Worm (Caenorhabditis elegans) whole organism, late embryonic: Measurements from ENCODE around the gene lec-5.

Source experiments
- C38D4.7 ChIP-seq: fragments of 200-800 bp; sonication (Bioruptor generic); optimal IDR thresholded peaks from 2 replicates; lab custom pipeline; 2018; ENCODE audit warnings: mild to moderate bottlenecking, missing genetic modification characterization, moderate library complexity, missing compliant biosample characterization
- K02D7.2 ChIP-seq: sonication (generic microtip); optimal IDR thresholded peaks from 2 replicates; lab custom pipeline; 2017; ENCODE audit warnings: mild to moderate bottlenecking, missing genetic modification characterization, missing compliant biosample characterization
- ahr-1 ChIP-seq: sonication (generic microtip); optimal IDR thresholded peaks from 2 replicates; lab custom pipeline; 2016; ENCODE audit warnings: missing genetic modification characterization, missing compliant biosample characterization
- ama-1 ChIP-seq: fragments of 150-350 bp; optimal IDR thresholded peaks from 2 replicates; lab custom pipeline; 2014
- ceh-24 ChIP-seq: sonication (generic microtip); optimal IDR thresholded peaks from 2 replicates; lab custom pipeline; 2016; ENCODE audit warnings: mild to moderate bottlenecking, missing genetic modification characterization, missing compliant biosample characterization
- ceh-31 ChIP-seq: sonication (generic microtip); optimal IDR thresholded peaks from 2 replicates; lab custom pipeline; 2016; ENCODE audit warnings: missing genetic modification characterization, missing compliant biosample characterization
- ceh-34 ChIP-seq: sonication (generic microtip); optimal IDR thresholded peaks from 2 replicates; lab custom pipeline; 2016; ENCODE audit warnings: mild to moderate bottlenecking, missing genetic modification characterization, missing compliant biosample characterization
- ceh-45 ChIP-seq: fragments of 200-800 bp; sonication (Bioruptor generic); IDR thresholded peaks from 2 replicates; pipeline ENCODE4 v1.3.6; 2022; ENCODE audit warnings: missing genetic modification reagents, missing genetic modification characterization, missing compliant biosample characterization
- ceh-9 ChIP-seq: sonication (generic microtip); optimal IDR thresholded peaks from 2 replicates; lab custom pipeline; 2016; ENCODE audit warnings: mild to moderate bottlenecking, missing genetic modification characterization, inconsistent platforms, missing compliant biosample characterization
- che-1 ChIP-seq: sonication (generic microtip); optimal IDR thresholded peaks from 2 replicates; lab custom pipeline; 2016; ENCODE audit warnings: mild to moderate bottlenecking, missing genetic modification characterization, missing compliant biosample characterization
- dmd-4 ChIP-seq: sonication (generic microtip); optimal IDR thresholded peaks from 2 replicates; lab custom pipeline; 2016; ENCODE audit warnings: borderline replicate concordance, missing genetic modification characterization, missing compliant biosample characterization
- elt-2 ChIP-seq: sonication (generic microtip); optimal IDR thresholded peaks from 2 replicates; lab custom pipeline; 2016; ENCODE audit warnings: missing genetic modification reagents, missing genetic modification characterization, missing compliant biosample characterization
- elt-4 ChIP-seq: sonication (generic microtip); optimal IDR thresholded peaks from 2 replicates; lab custom pipeline; 2016; ENCODE audit warnings: missing genetic modification characterization, missing compliant biosample characterization
- ets-4 ChIP-seq: sonication (generic microtip); optimal IDR thresholded peaks from 2 replicates; lab custom pipeline; 2016; ENCODE audit warnings: missing genetic modification characterization, missing compliant biosample characterization
- fkh-10 ChIP-seq: fragments of 150-350 bp; optimal IDR thresholded peaks from 2 replicates; lab custom pipeline; 2014; ENCODE audit warnings: missing biosample characterization, missing genetic modification reagents, missing genetic modification characterization
- hlh-13 ChIP-seq: fragments of 200-800 bp; sonication (Bioruptor generic); optimal IDR thresholded peaks from 2 replicates; lab custom pipeline; 2018; ENCODE audit warnings: mild to moderate bottlenecking, missing genetic modification characterization, missing compliant biosample characterization
- hlh-30 ChIP-seq: sonication (generic microtip); optimal IDR thresholded peaks from 2 replicates; lab custom pipeline; 2017; ENCODE audit warnings: antibody characterized with exemption, missing genetic modification characterization, missing compliant biosample characterization; ENCODE audit not compliant: insufficient read depth
- hlh-8 ChIP-seq: sonication (generic microtip); optimal IDR thresholded peaks from 2 replicates; lab custom pipeline; 2016; ENCODE audit warnings: missing genotype, missing genetic modification characterization, missing compliant biosample characterization
- nfya-1 ChIP-seq: sonication (generic microtip); optimal IDR thresholded peaks from 2 replicates; lab custom pipeline; 2017; ENCODE audit warnings: missing genetic modification characterization, mild to moderate bottlenecking, missing compliant biosample characterization, antibody characterized with exemption, moderate library complexity
- nhr-232 ChIP-seq: sonication (generic microtip); optimal IDR thresholded peaks from 2 replicates; lab custom pipeline; 2016; ENCODE audit warnings: missing genetic modification characterization, missing compliant biosample characterization
- pat-9 ChIP-seq: fragments of 200-800 bp; sonication (Bioruptor generic); optimal IDR thresholded peaks from 2 replicates; lab custom pipeline; 2018; ENCODE audit warnings: mild to moderate bottlenecking, missing genetic modification characterization, moderate library complexity, missing compliant biosample characterization
- pax-1 ChIP-seq: fragments of 150-350 bp; optimal IDR thresholded peaks from 2 replicates; lab custom pipeline; 2014; ENCODE audit warnings: missing biosample characterization, missing genetic modification characterization
- pqm-1 ChIP-seq: sonication (generic microtip); optimal IDR thresholded peaks from 2 replicates; lab custom pipeline; 2016; ENCODE audit warnings: missing genetic modification characterization, missing compliant biosample characterization
- pros-1 ChIP-seq: fragments of 150-350 bp; optimal IDR thresholded peaks from 2 replicates; lab custom pipeline; 2014; ENCODE audit warnings: missing biosample characterization, missing genetic modification reagents, missing genetic modification characterization
- ref-2 ChIP-seq: sonication (generic microtip); optimal IDR thresholded peaks from 2 replicates; lab custom pipeline; 2016; ENCODE audit warnings: missing genetic modification characterization, missing compliant biosample characterization
- rnt-1 ChIP-seq: sonication (generic microtip); optimal IDR thresholded peaks from 2 replicates; lab custom pipeline; 2016; ENCODE audit warnings: missing genetic modification characterization, missing compliant biosample characterization
- sox-2 ChIP-seq: fragments of 200-800 bp; sonication (Bioruptor generic); IDR thresholded peaks from 2 replicates; pipeline ENCODE4 v1.3.6; 2022; ENCODE audit warnings: missing genetic modification reagents, missing genetic modification characterization, missing compliant biosample characterization
- sox-4 ChIP-seq: sonication (generic microtip); optimal IDR thresholded peaks from 2 replicates; lab custom pipeline; 2017; ENCODE audit warnings: mild to moderate bottlenecking, missing genetic modification characterization, inconsistent platforms, missing compliant biosample characterization
- tbx-2 ChIP-seq: sonication (generic microtip); optimal IDR thresholded peaks from 2 replicates; lab custom pipeline; 2016; ENCODE audit warnings: missing genetic modification characterization, missing compliant biosample characterization
- tbx-7 ChIP-seq: sonication (generic microtip); optimal IDR thresholded peaks from 2 replicates; lab custom pipeline; 2016; ENCODE audit warnings: missing genotype, missing genetic modification characterization, missing compliant biosample characterization
- ttx-3 ChIP-seq: sonication (generic microtip); optimal IDR thresholded peaks from 2 replicates; lab custom pipeline; 2016; ENCODE audit warnings: missing genetic modification reagents, missing genetic modification characterization, missing compliant biosample characterization
- unc-42 ChIP-seq: sonication (generic microtip); optimal IDR thresholded peaks from 2 replicates; lab custom pipeline; 2016; ENCODE audit warnings: missing genotype, missing genetic modification characterization, missing compliant biosample characterization
- unc-86 ChIP-seq: sonication (generic microtip); optimal IDR thresholded peaks from 2 replicates; lab custom pipeline; 2016; ENCODE audit warnings: missing genetic modification characterization, missing compliant biosample characterization

Gene lec-5

ce11 chrII:5871508-5871907 is 30.6 kb upstream of the lec-5 start:
- TF ChIP-seq C38D4.7 (GFP tag; lab: Kevin White, UChicago) (no peak), tbx-2 (tag; lab: Kevin White, UChicago) (peak; percentile 6), sox-4 (tag; lab: Kevin White, UChicago) (peak; percentile 8), che-1 (tag; lab: Kevin White, UChicago) (no peak), pros-1 (no peak), ceh-24 (tag; lab: Kevin White, UChicago) (no peak), unc-42 (peak; percentile 21), ama-1 (lab: Kevin White, UChicago) (no peak), ref-2 (tag; lab: Kevin White, UChicago) (no peak), ttx-3 (no peak), ceh-31 (no peak), hlh-13 (GFP tag; lab: Kevin White, UChicago) (no peak), nhr-232 (tag; lab: Kevin White, UChicago) (no peak)
- TF ChIP-seq, all 69 proteins: peak for 3

ce11 chrII:5866920-5867319 is 26.0 kb upstream of the lec-5 start:
- TF ChIP-seq ttx-3 (no peak), nfya-1 (tag; lab: Kevin White, UChicago) (peak; percentile 75)
- TF ChIP-seq, all 69 proteins: peak for 1

- TF ChIP-seq nfya-1 (tag; lab: Kevin White, UChicago) (no peak), ama-1 (lab: Kevin White, UChicago) (no peak), sox-2 (no peak), rnt-1 (tag; lab: Kevin White, UChicago) (no peak), tbx-2 (tag; lab: Kevin White, UChicago) (no peak), pax-1 (no peak), C38D4.7 (GFP tag; lab: Kevin White, UChicago) (no peak), pat-9 (no peak), dmd-4 (tag; lab: Kevin White, UChicago) (no peak), elt-2 (tag; lab: Kevin White, UChicago) (no peak), pqm-1 (tag; lab: Kevin White, UChicago) (no peak), ahr-1 (tag; lab: Kevin White, UChicago) (no peak), ttx-3 (no peak), ets-4 (tag; lab: Kevin White, UChicago) (no peak), ceh-45 (GFP tag; lab: Robert Waterston, UW) (no peak), unc-86 (tag; lab: Kevin White, UChicago) (no peak), K02D7.2 (tag; lab: Kevin White, UChicago) (no peak)
These were observed 24.8 kb upstream of the lec-5 start, which contains the start of gene F55C12.19 for ce11 chrII:5865405-5866308. Gene F55C12.19, plus strand, starts transcription at chrII:5866139.

- TF ChIP-seq elt-4 (tag; lab: Kevin White, UChicago) (no peak), sox-4 (tag; lab: Kevin White, UChicago) (no peak), ahr-1 (tag; lab: Kevin White, UChicago) (no peak), unc-86 (tag; lab: Kevin White, UChicago) (no peak), hlh-30 (tag; lab: Kevin White, UChicago) (no peak), fkh-10 (GFP tag; lab: Kevin White, UChicago) (no peak), sox-2 (no peak), ceh-31 (no peak), ceh-34 (tag; lab: Kevin White, UChicago) (no peak), tbx-7 (no peak), pat-9 (no peak), ceh-24 (tag; lab: Kevin White, UChicago) (no peak), hlh-8 (tag; lab: Kevin White, UChicago) (no peak), ceh-9 (tag; lab: Kevin White, UChicago) (no peak), ttx-3 (no peak), nhr-232 (tag; lab: Kevin White, UChicago) (no peak)
These were observed 23.0 kb upstream of the lec-5 start, which contains the start of gene tag-234 for ce11 chrII:5863893-5864292. Gene tag-234, plus strand, starts transcription at chrII:5864193.
